Worm (Caenorhabditis elegans) whole organism, L1 larva: ENCODE data around the gene srlf-32.
A peak's percentile ranks its signal among the peaks of the same experiment; 100 is the strongest.

Source experiments
- C04F5.9 ChIP-seq: sonication (generic microtip); optimal IDR thresholded peaks from 2 replicates; lab custom pipeline; 2016; ENCODE audit warnings: missing genetic modification characterization, missing compliant biosample characterization
- C34B4.2 ChIP-seq: sonication (generic microtip); optimal IDR thresholded peaks from 2 replicates; lab custom pipeline; 2017; ENCODE audit warnings: mild to moderate bottlenecking, missing genetic modification characterization, missing compliant biosample characterization
- F16B12.6 ChIP-seq: fragments of 150-350 bp; optimal IDR thresholded peaks from 2 replicates; lab custom pipeline; 2014; ENCODE audit warnings: missing biosample characterization, missing genetic modification characterization
- aha-1 ChIP-seq: fragments of 150-350 bp; optimal IDR thresholded peaks from 2 replicates; lab custom pipeline; 2014; ENCODE audit warnings: missing biosample characterization, missing genetic modification characterization
- alr-1 ChIP-seq: fragments of 200-800 bp; sonication (Bioruptor generic); optimal IDR thresholded peaks from 2 replicates; lab custom pipeline; 2018; ENCODE audit warnings: borderline replicate concordance, mild to moderate bottlenecking, missing genetic modification characterization, missing compliant biosample characterization
- ama-1 ChIP-seq: fragments of 150-350 bp; optimal IDR thresholded peaks from 2 replicates; lab custom pipeline; 2014
- blmp-1 ChIP-seq: fragments of 150-350 bp; optimal IDR thresholded peaks from 2 replicates; lab custom pipeline; 2014; ENCODE audit warnings: missing biosample characterization, missing genetic modification characterization
- ceh-82 ChIP-seq, 3 experiments: fragments of 150-350 bp in 1 of 3; sonication (generic microtip) in 2 of 3; optimal IDR thresholded peaks; 2 replicates each; lab custom pipeline; 2014 to 2017; ENCODE audit warnings: missing biosample characterization in 3 of 3, missing genetic modification characterization in 3 of 3
- ceh-90 ChIP-seq: sonication (generic microtip); optimal IDR thresholded peaks from 2 replicates; lab custom pipeline; 2016; ENCODE audit warnings: missing genetic modification characterization, missing compliant biosample characterization
- dsc-1 ChIP-seq: sonication (generic microtip); optimal IDR thresholded peaks from 2 replicates; lab custom pipeline; 2016; ENCODE audit warnings: mild to moderate bottlenecking, missing genetic modification characterization, missing compliant biosample characterization
- efl-1 ChIP-seq, 4 experiments: fragments of 150-350 bp; optimal IDR thresholded peaks in 3 of 4; peaks in 1 of 4; 1 replicate in 1 of 4; 2 replicates in 3 of 4; lab custom pipeline; 2014; ENCODE audit warnings: missing biosample characterization in 2 of 4, missing genetic modification characterization in 2 of 4, missing genetic modification reagents in 2 of 4
- egl-27 ChIP-seq, 2 experiments: fragments of 150-350 bp in 1 of 2; sonication (generic microtip); optimal IDR thresholded peaks; 3 replicates each; lab custom pipeline; 2017 to 2018; ENCODE audit warnings: missing biosample characterization in 2 of 2, missing genetic modification characterization in 2 of 2, missing genetic modification reagents in 2 of 2
- elt-3 ChIP-seq, 6 experiments: fragments of 150-350 bp in 1 of 6; sonication (generic microtip); optimal IDR thresholded peaks; 2 replicates each; lab custom pipeline; 2017 to 2018; ENCODE audit warnings: missing biosample characterization in 6 of 6, missing genetic modification characterization in 6 of 6, inconsistent platforms in 1 of 6
- ets-5 ChIP-seq: fragments of 200-800 bp; sonication (Bioruptor generic); IDR thresholded peaks from 2 replicates; pipeline ENCODE4 v1.3.6; 2022; ENCODE audit warnings: missing genetic modification characterization, missing compliant biosample characterization
- fkh-10 ChIP-seq: sonication (generic microtip); optimal IDR thresholded peaks from 2 replicates; lab custom pipeline; 2017; ENCODE audit warnings: missing biosample characterization, missing genetic modification reagents, missing genetic modification characterization
- fos-1 ChIP-seq: fragments of 150-350 bp; optimal IDR thresholded peaks from 2 replicates; lab custom pipeline; 2014; ENCODE audit warnings: missing biosample characterization, missing genetic modification characterization
- grh-1 ChIP-seq: fragments of 200-800 bp; sonication (Bioruptor generic); IDR thresholded peaks from 2 replicates; pipeline ENCODE4 v1.3.6; 2022; ENCODE audit warnings: missing genetic modification reagents, missing genetic modification characterization, missing compliant biosample characterization
- hlh-17 ChIP-seq: fragments of 200-800 bp; sonication (Bioruptor generic); optimal IDR thresholded peaks from 2 replicates; lab custom pipeline; 2018; ENCODE audit warnings: missing genetic modification characterization, mild to moderate bottlenecking, missing compliant biosample characterization, moderate library complexity, borderline replicate concordance
- hpl-2 ChIP-seq: fragments of 150-350 bp; optimal IDR thresholded peaks from 2 replicates; lab custom pipeline; 2014; ENCODE audit warnings: missing biosample characterization, missing genetic modification reagents, missing genetic modification characterization
- isw-1 ChIP-seq: fragments of 200-800 bp; sonication (Bioruptor generic); IDR thresholded peaks from 2 replicates; pipeline ENCODE4 v1.3.6; 2022; ENCODE audit warnings: missing genetic modification characterization, missing compliant biosample characterization
- lin-13 ChIP-seq: fragments of 150-350 bp; optimal IDR thresholded peaks from 2 replicates; lab custom pipeline; 2014; ENCODE audit warnings: missing biosample characterization, missing genetic modification reagents, missing genetic modification characterization
- lin-14 ChIP-seq: fragments of 200-800 bp; sonication (Bioruptor generic); optimal IDR thresholded peaks from 2 replicates; lab custom pipeline; 2018; ENCODE audit warnings: mild to moderate bottlenecking, missing genetic modification characterization, moderate library complexity, missing compliant biosample characterization
- lin-35 ChIP-seq, 2 experiments: fragments of 150-350 bp; optimal IDR thresholded peaks; 2 replicates each; lab custom pipeline; 2014; ENCODE audit warnings: missing biosample characterization in 2 of 2, missing genetic modification characterization in 2 of 2, missing genetic modification reagents in 2 of 2
- lsy-2 ChIP-seq, 2 experiments: fragments of 150-350 bp; optimal IDR thresholded peaks; 2 replicates each; lab custom pipeline; 2014; ENCODE audit warnings: missing biosample characterization in 2 of 2, missing genetic modification characterization in 2 of 2
- mdl-1 ChIP-seq, 2 experiments: fragments of 150-350 bp; optimal IDR thresholded peaks; 2 replicates each; lab custom pipeline; 2014 to 2017; ENCODE audit warnings: missing biosample characterization in 2 of 2, missing genetic modification characterization in 2 of 2, inconsistent platforms in 1 of 2
- mef-2 ChIP-seq: fragments of 150-350 bp; optimal IDR thresholded peaks from 2 replicates; lab custom pipeline; 2014; ENCODE audit warnings: missing biosample characterization, missing genetic modification characterization
- mep-1 ChIP-seq: fragments of 150-350 bp; optimal IDR thresholded peaks from 2 replicates; lab custom pipeline; 2014; ENCODE audit warnings: missing biosample characterization, missing genetic modification characterization
- nhr-19 ChIP-seq: fragments of 200-800 bp; sonication (Bioruptor generic); conservative IDR thresholded peaks from 2 replicates; pipeline ENCODE4 v1.3.6; 2022; ENCODE audit warnings: missing genetic modification characterization, missing compliant biosample characterization
- nhr-237 ChIP-seq: fragments of 150-350 bp; optimal IDR thresholded peaks from 2 replicates; lab custom pipeline; 2014; ENCODE audit warnings: missing biosample characterization, missing genetic modification characterization
- nhr-47 ChIP-seq: sonication (generic microtip); optimal IDR thresholded peaks from 2 replicates; lab custom pipeline; 2016; ENCODE audit warnings: mild to moderate bottlenecking, missing genetic modification characterization, moderate library complexity, missing compliant biosample characterization
- nhr-71 ChIP-seq: sonication (generic microtip); optimal IDR thresholded peaks from 2 replicates; lab custom pipeline; 2016; ENCODE audit warnings: mild to moderate bottlenecking, missing genetic modification characterization, moderate library complexity, missing compliant biosample characterization
- nhr-77 ChIP-seq: fragments of 150-350 bp; optimal IDR thresholded peaks from 2 replicates; lab custom pipeline; 2014; ENCODE audit warnings: missing biosample characterization, missing genetic modification characterization
- nhr-84 ChIP-seq: sonication (generic microtip); optimal IDR thresholded peaks from 2 replicates; lab custom pipeline; 2017; ENCODE audit warnings: missing biosample characterization, missing genetic modification characterization
- nhr-90 ChIP-seq: sonication (generic microtip); optimal IDR thresholded peaks from 2 replicates; lab custom pipeline; 2016; ENCODE audit warnings: mild to moderate bottlenecking, missing genetic modification characterization, missing compliant biosample characterization; ENCODE audit not compliant: poor library complexity
- rnt-1 ChIP-seq: sonication (generic microtip); optimal IDR thresholded peaks from 2 replicates; lab custom pipeline; 2016; ENCODE audit warnings: mild to moderate bottlenecking, missing genetic modification characterization, moderate library complexity, missing compliant biosample characterization
- skn-1 ChIP-seq: fragments of 150-350 bp; optimal IDR thresholded peaks from 2 replicates; lab custom pipeline; 2014; ENCODE audit warnings: missing biosample characterization, missing genetic modification characterization
- snpc-4 ChIP-seq: fragments of 150-350 bp; optimal IDR thresholded peaks from 2 replicates; lab custom pipeline; 2014; ENCODE audit warnings: missing biosample characterization, missing genetic modification characterization
- snu-23 ChIP-seq: sonication (generic microtip); optimal IDR thresholded peaks from 2 replicates; lab custom pipeline; 2016; ENCODE audit warnings: missing genetic modification characterization, missing compliant biosample characterization
- sox-4 ChIP-seq: sonication (generic microtip); optimal IDR thresholded peaks from 2 replicates; lab custom pipeline; 2016; ENCODE audit warnings: missing genetic modification characterization, missing compliant biosample characterization
- sptf-1 ChIP-seq: fragments of 150-350 bp; optimal IDR thresholded peaks from 2 replicates; lab custom pipeline; 2014; ENCODE audit warnings: missing biosample characterization, missing genetic modification characterization
- tbx-2 ChIP-seq: sonication (generic microtip); optimal IDR thresholded peaks from 2 replicates; lab custom pipeline; 2016; ENCODE audit warnings: missing genetic modification characterization, missing compliant biosample characterization
- unc-130 ChIP-seq: fragments of 150-350 bp; optimal IDR thresholded peaks from 2 replicates; lab custom pipeline; 2017; ENCODE audit warnings: missing biosample characterization, missing genetic modification characterization, inconsistent platforms
- unc-30 ChIP-seq: sonication (generic microtip); optimal IDR thresholded peaks from 2 replicates; lab custom pipeline; 2017; ENCODE audit warnings: missing biosample characterization, missing genetic modification characterization
- unc-62 ChIP-seq: fragments of 150-350 bp; optimal IDR thresholded peaks from 2 replicates; lab custom pipeline; 2014; ENCODE audit warnings: missing biosample characterization, missing genetic modification reagents, missing genetic modification characterization
- unc-98 ChIP-seq: fragments of 200-800 bp; sonication (Bioruptor generic); IDR thresholded peaks from 2 replicates; pipeline ENCODE4 v1.3.6; 2022; ENCODE audit warnings: missing genetic modification characterization, missing compliant biosample characterization
- xbp-1 ChIP-seq: sonication (generic microtip); optimal IDR thresholded peaks from 2 replicates; lab custom pipeline; 2016; ENCODE audit warnings: missing genetic modification characterization, missing compliant biosample characterization
- ztf-4 ChIP-seq: fragments of 150-350 bp; optimal IDR thresholded peaks from 2 replicates; lab custom pipeline; 2014; ENCODE audit warnings: missing biosample characterization, missing genetic modification characterization

The srlf-32 gene

ce11 chrIV:11956387-11956786, 30.6 kb downstream of the srlf-32 start (continued):
- TF ChIP-seq dsc-1 (tag; lab: Kevin White, UChicago) (peak; percentile 55), snpc-4 (tag; lab: Kevin White, UChicago) (peak; percentile 33), sox-4 (tag; lab: Kevin White, UChicago) (peak; percentile 63), hpl-2 (GFP tag; lab: Kevin White, UChicago) (peak; percentile 46), C34B4.2 (tag; lab: Kevin White, UChicago) (no peak), unc-130 (tag; lab: Kevin White, UChicago) (peak; percentile 69), unc-30 (tag; lab: Kevin White, UChicago) (no peak), snu-23 (GFP tag; lab: Kevin White, UChicago) (peak; percentile 96), nhr-90 (peak; percentile 94), elt-3 (tag; optimal IDR thresholded peaks at IDR 0.05; lab: Kevin White, UChicago) (peak; percentile 78 to 97 (median 92)), mef-2 (tag; lab: Kevin White, UChicago) (peak; percentile 81), nhr-84 (tag; lab: Kevin White, UChicago) (no peak), grh-1 (GFP tag; lab: Robert Waterston, UW) (peak; percentile 87), ets-5 (no peak), aha-1 (tag; lab: Kevin White, UChicago) (peak; percentile 83), fos-1 (tag; lab: Kevin White, UChicago) (peak; percentile 77), unc-98 (GFP tag; lab: Robert Waterston, UW) (peak; percentile 74), ceh-90 (tag; lab: Kevin White, UChicago) (no peak), alr-1 (no peak), nhr-77 (tag; lab: Kevin White, UChicago) (peak; percentile 81), F16B12.6 (tag; lab: Kevin White, UChicago) (no peak), nhr-237 (tag; lab: Kevin White, UChicago) (peak; percentile 68), nhr-47 (tag; lab: Kevin White, UChicago) (peak; percentile 88), unc-62 (no peak), fkh-10 (GFP tag; lab: Kevin White, UChicago) (no peak), nhr-71 (peak; percentile 99), lin-13 (peak; percentile 72), efl-1 (optimal IDR thresholded peaks at IDR 0.05; lab: Kevin White, UChicago) (peak; percentile 78 to 79), efl-1 (GFP tag; optimal IDR thresholded peaks at IDR 0.05 in 1 of 2; lab: Kevin White, UChicago) (peak; percentile 42 to 96), ama-1 (lab: Kevin White, UChicago) (no peak), isw-1 (no peak), sptf-1 (tag; lab: Kevin White, UChicago) (no peak), xbp-1 (tag; lab: Kevin White, UChicago) (peak; percentile 85), skn-1 (tag; lab: Kevin White, UChicago) (peak; percentile 54), lin-35 (GFP tag; optimal IDR thresholded peaks at IDR 0.05; lab: Kevin White, UChicago) (peak; percentile 65 to 89), ceh-82 (tag; optimal IDR thresholded peaks at IDR 0.05; lab: Kevin White, UChicago) (peak; percentile 39 to 62 (median 43))

ce11 chrIV:11957074-11957473, 31.2 kb downstream of the srlf-32 start:
- TF ChIP-seq lin-14 (GFP tag; lab: Kevin White, UChicago) (peak; percentile 65), nhr-71 (peak; percentile 47), C04F5.9 (tag; lab: Kevin White, UChicago) (no peak), mdl-1 (tag; optimal IDR thresholded peaks at IDR 0.05; lab: Kevin White, UChicago) (peak in 1 of 2 experiments; percentile 77), nhr-77 (tag; lab: Kevin White, UChicago) (peak; percentile 80), tbx-2 (tag; lab: Kevin White, UChicago) (peak; percentile 43), rnt-1 (tag; lab: Kevin White, UChicago) (peak; percentile 81), lsy-2 (tag; optimal IDR thresholded peaks at IDR 0.05; lab: Kevin White, UChicago) (peak; percentile 3 to 6), nhr-19 (GFP tag; lab: Robert Waterston, UW) (peak; percentile 46), egl-27 (tag; optimal IDR thresholded peaks at IDR 0.05; lab: Kevin White, UChicago) (no peak), lin-35 (GFP tag; optimal IDR thresholded peaks at IDR 0.05; lab: Kevin White, UChicago) (peak in 1 of 2 experiments; percentile 5), hlh-17 (GFP tag; lab: Kevin White, UChicago) (no peak), ztf-4 (tag; lab: Kevin White, UChicago) (no peak), blmp-1 (tag; lab: Kevin White, UChicago) (peak; percentile 26), dsc-1 (tag; lab: Kevin White, UChicago) (peak; percentile 4), mep-1 (tag; lab: Kevin White, UChicago) (peak; percentile 10), efl-1 (optimal IDR thresholded peaks at IDR 0.05; lab: Kevin White, UChicago) (peak in 1 of 2 experiments; percentile 13), efl-1 (GFP tag; optimal IDR thresholded peaks at IDR 0.05 in 1 of 2; lab: Kevin White, UChicago) (peak in 1 of 2 experiments; percentile 2), unc-130 (tag; lab: Kevin White, UChicago) (peak; percentile 26), fkh-10 (GFP tag; lab: Kevin White, UChicago) (no peak)
